Fruit fly (Drosophila melanogaster): ENCODE measurements around the gene Arp2.

- TF ChIP-seq CG8478 (optimal IDR thresholded peaks at IDR 0.05) (no peak), CTCF (optimal IDR thresholded peaks at IDR 0.05) (no peak)
Observed at dm6 chrX:16595411-16595810, 41.6 kb upstream of the Arp2 start.
